Worm (Caenorhabditis elegans) whole organism, L4 larva: ENCODE results near the gene srf-3.

Source experiments
- D1046.2 ChIP-seq: fragments of 200-800 bp; sonication (Bioruptor generic); IDR thresholded peaks from 2 replicates; pipeline ENCODE4 v1.3.6; 2022; ENCODE audit warnings: missing genetic modification characterization, missing compliant biosample characterization
- F10B5.3 ChIP-seq: sonication (generic microtip); optimal IDR thresholded peaks from 2 replicates; lab custom pipeline; 2016; ENCODE audit warnings: mild to moderate bottlenecking, missing genetic modification characterization, missing compliant biosample characterization
- F26F4.8 ChIP-seq: fragments of 200-800 bp; sonication (Bioruptor generic); conservative IDR thresholded peaks from 2 replicates; pipeline ENCODE4 v1.3.6; 2022; ENCODE audit warnings: missing genetic modification characterization, missing compliant biosample characterization
- F44E2.7 ChIP-seq: fragments of 200-800 bp; sonication (Bioruptor generic); IDR thresholded peaks from 2 replicates; pipeline ENCODE4 v2.1.2; 2022; ENCODE audit warnings: missing genetic modification characterization, missing compliant biosample characterization
- R02D3.7 ChIP-seq: fragments of 150-350 bp; sonication (generic microtip); optimal IDR thresholded peaks from 3 replicates; lab custom pipeline; 2014; ENCODE audit warnings: missing biosample characterization, missing genetic modification characterization
- Y105C5A.15 ChIP-seq: fragments of 200-800 bp; sonication (Bioruptor generic); IDR thresholded peaks from 2 replicates; pipeline ENCODE4 v1.3.6; 2022; ENCODE audit warnings: missing genetic modification characterization, missing compliant biosample characterization
- Y75B8A.6 ChIP-seq: fragments of 200-800 bp; sonication (Bioruptor generic); IDR thresholded peaks from 2 replicates; pipeline ENCODE4 v1.3.6; 2022; ENCODE audit warnings: missing genetic modification reagents, missing genetic modification characterization, missing compliant biosample characterization
- aly-2 ChIP-seq: sonication (generic microtip); optimal IDR thresholded peaks from 2 replicates; lab custom pipeline; 2018; ENCODE audit warnings: missing biosample characterization, missing genetic modification characterization
- ama-1 ChIP-seq: fragments of 150-350 bp; optimal IDR thresholded peaks from 2 replicates; lab custom pipeline; 2014; ENCODE audit warnings: inconsistent platforms, mixed read lengths
- ceh-20 ChIP-seq: fragments of 200-800 bp; sonication (Bioruptor generic); IDR thresholded peaks from 2 replicates; pipeline ENCODE4 v1.3.6; 2022; ENCODE audit warnings: missing genetic modification reagents, missing genetic modification characterization, missing compliant biosample characterization
- ceh-28 ChIP-seq: fragments of 150-350 bp; optimal IDR thresholded peaks from 2 replicates; lab custom pipeline; 2014; ENCODE audit warnings: missing biosample characterization, missing genetic modification reagents, missing genetic modification characterization
- ceh-32 ChIP-seq: sonication (generic microtip); optimal IDR thresholded peaks from 2 replicates; lab custom pipeline; 2016; ENCODE audit warnings: mild to moderate bottlenecking, missing genetic modification characterization, missing compliant biosample characterization; ENCODE audit not compliant: poor library complexity
- daf-12 ChIP-seq: fragments of 150-350 bp; optimal IDR thresholded peaks from 2 replicates; lab custom pipeline; 2014; ENCODE audit warnings: missing biosample characterization, missing genetic modification reagents, missing genetic modification characterization
- daf-19 ChIP-seq: fragments of 200-800 bp; sonication (Bioruptor generic); conservative IDR thresholded peaks from 2 replicates; pipeline ENCODE4 v1.3.6; 2022; ENCODE audit warnings: missing genetic modification characterization, missing compliant biosample characterization
- daf-8 ChIP-seq: fragments of 200-800 bp; sonication (Bioruptor generic); IDR thresholded peaks from 2 replicates; pipeline ENCODE4 v1.3.6; 2022; ENCODE audit warnings: missing genetic modification characterization, missing compliant biosample characterization
- dmd-8 ChIP-seq: fragments of 200-800 bp; sonication (Bioruptor generic); IDR thresholded peaks from 2 replicates; pipeline ENCODE4 v1.3.6; 2022; ENCODE audit warnings: missing genetic modification characterization, missing compliant biosample characterization
- dpl-1 ChIP-seq: fragments of 150-350 bp; optimal IDR thresholded peaks from 2 replicates; lab custom pipeline; 2014; ENCODE audit warnings: missing biosample characterization, missing genetic modification reagents, missing genetic modification characterization
- duxl-1 ChIP-seq: sonication (generic microtip); optimal IDR thresholded peaks from 2 replicates; lab custom pipeline; 2016; ENCODE audit warnings: mild to moderate bottlenecking, missing genetic modification characterization, moderate library complexity, missing compliant biosample characterization; ENCODE audit not compliant: poor library complexity
- dve-1 ChIP-seq: sonication (generic microtip); optimal IDR thresholded peaks from 2 replicates; lab custom pipeline; 2017; ENCODE audit warnings: antibody characterized with exemption, mild to moderate bottlenecking, missing genetic modification characterization, missing compliant biosample characterization; ENCODE audit not compliant: insufficient read depth
- egl-27 ChIP-seq: sonication (generic microtip); optimal IDR thresholded peaks from 3 replicates; lab custom pipeline; 2017; ENCODE audit warnings: missing biosample characterization, missing genetic modification reagents, missing genetic modification characterization
- egl-43 ChIP-seq: fragments of 200-800 bp; sonication (Bioruptor generic); IDR thresholded peaks from 2 replicates; pipeline ENCODE4 v1.3.6; 2022; ENCODE audit warnings: missing genetic modification reagents, missing genetic modification characterization, missing compliant biosample characterization
- jun-1 ChIP-seq: fragments of 150-350 bp; optimal IDR thresholded peaks from 2 replicates; lab custom pipeline; 2014; ENCODE audit warnings: missing biosample characterization, missing genetic modification reagents, missing genetic modification characterization
- lim-7 ChIP-seq: fragments of 200-800 bp; sonication (Bioruptor generic); IDR thresholded peaks from 2 replicates; pipeline ENCODE4 v1.3.6; 2022; ENCODE audit warnings: missing genetic modification characterization, missing compliant biosample characterization
- lin-1 ChIP-seq: fragments of 200-800 bp; sonication (Bioruptor generic); IDR thresholded peaks from 2 replicates; pipeline ENCODE4 v1.3.6; 2022; ENCODE audit warnings: missing genetic modification reagents, missing genetic modification characterization, missing compliant biosample characterization
- lin-13 ChIP-seq: fragments of 150-350 bp; optimal IDR thresholded peaks from 2 replicates; lab custom pipeline; 2014; ENCODE audit warnings: missing biosample characterization, missing genetic modification reagents, missing genetic modification characterization
- lin-15B ChIP-seq: fragments of 150-350 bp; sonication (generic microtip); optimal IDR thresholded peaks from 3 replicates; lab custom pipeline; 2014; ENCODE audit warnings: missing biosample characterization, missing genetic modification characterization
- lin-29 ChIP-seq: fragments of 200-800 bp; sonication (Bioruptor generic); IDR thresholded peaks from 2 replicates; pipeline ENCODE4 v1.3.6; 2022; ENCODE audit warnings: missing genetic modification reagents, missing genetic modification characterization, missing compliant biosample characterization
- lin-39 ChIP-seq: fragments of 150-350 bp; optimal IDR thresholded peaks from 2 replicates; lab custom pipeline; 2014; ENCODE audit warnings: missing biosample characterization, missing genetic modification reagents, missing genetic modification characterization
- lsy-2 ChIP-seq, 2 experiments: fragments of 150-350 bp in 1 of 2; sonication (generic microtip) in 1 of 2; optimal IDR thresholded peaks; 2 replicates each; lab custom pipeline; 2014 to 2017; ENCODE audit warnings: missing biosample characterization in 2 of 2, missing genetic modification characterization in 2 of 2
- madf-5 ChIP-seq, 2 experiments: fragments of 200-800 bp; sonication (Bioruptor generic); IDR thresholded peaks; 2 replicates each; pipeline ENCODE4 v1.3.6; 2022; ENCODE audit warnings: missing compliant biosample characterization in 2 of 2, missing genetic modification characterization in 2 of 2
- mdl-1 ChIP-seq, 2 experiments: fragments of 150-350 bp in 1 of 2; sonication (generic microtip) in 1 of 2; optimal IDR thresholded peaks; 2 replicates each; lab custom pipeline; 2014 to 2017; ENCODE audit warnings: missing biosample characterization in 2 of 2, missing genetic modification characterization in 2 of 2
- mdt-29 ChIP-seq: fragments of 200-800 bp; sonication (Bioruptor generic); IDR thresholded peaks from 2 replicates; pipeline ENCODE4 v1.3.6; 2022; ENCODE audit warnings: missing genetic modification reagents, missing genetic modification characterization, missing compliant biosample characterization
- mep-1 ChIP-seq: fragments of 150-350 bp; sonication (generic microtip); optimal IDR thresholded peaks from 3 replicates; lab custom pipeline; 2014; ENCODE audit warnings: missing biosample characterization, missing genetic modification characterization
- mes-2 ChIP-seq: sonication (generic microtip); optimal IDR thresholded peaks from 2 replicates; lab custom pipeline; 2016; ENCODE audit warnings: missing genotype, mild to moderate bottlenecking, missing genetic modification characterization, missing compliant biosample characterization; ENCODE audit not compliant: poor library complexity, severe bottlenecking
- nhr-102 ChIP-seq: sonication (generic microtip); optimal IDR thresholded peaks from 2 replicates; lab custom pipeline; 2016; ENCODE audit warnings: mild to moderate bottlenecking, missing genetic modification characterization, moderate library complexity, missing compliant biosample characterization
- nhr-41 ChIP-seq: fragments of 200-800 bp; sonication (Bioruptor generic); IDR thresholded peaks from 2 replicates; pipeline ENCODE4 v1.3.6; 2022; ENCODE audit warnings: missing genetic modification reagents, missing genetic modification characterization, missing compliant biosample characterization
- nhr-48 ChIP-seq: sonication (generic microtip); optimal IDR thresholded peaks from 2 replicates; lab custom pipeline; 2016; ENCODE audit warnings: mild to moderate bottlenecking, missing genetic modification characterization, missing compliant biosample characterization
- nhr-6 ChIP-seq: fragments of 150-350 bp; optimal IDR thresholded peaks from 2 replicates; lab custom pipeline; 2014; ENCODE audit warnings: missing biosample characterization, missing genetic modification characterization
- pha-4 ChIP-seq, 2 experiments: fragments of 150-350 bp in 1 of 2; fragments of 200-800 bp in 1 of 2; sonication (Bioruptor generic) in 1 of 2; IDR thresholded peaks in 1 of 2; optimal IDR thresholded peaks in 1 of 2; 2 replicates each; pipeline versions ENCODE4 v1.3.6 to Lab custom; 2014 to 2022; ENCODE audit warnings: missing genetic modification characterization in 2 of 2, missing genetic modification reagents in 2 of 2, missing biosample characterization in 1 of 2, missing compliant biosample characterization in 1 of 2
- sdz-12 ChIP-seq: fragments of 200-800 bp; sonication (Bioruptor generic); optimal IDR thresholded peaks from 2 replicates; lab custom pipeline; 2018; ENCODE audit warnings: mild to moderate bottlenecking, missing genetic modification characterization, missing compliant biosample characterization
- set-16 ChIP-seq: fragments of 200-800 bp; sonication (Bioruptor generic); IDR thresholded peaks from 2 replicates; pipeline ENCODE4 v1.3.6; 2022; ENCODE audit warnings: missing genetic modification reagents, missing genetic modification characterization, missing compliant biosample characterization
- skn-1 ChIP-seq: fragments of 150-350 bp; optimal IDR thresholded peaks from 2 replicates; lab custom pipeline; 2014; ENCODE audit warnings: missing biosample characterization, missing genetic modification characterization
- spr-1 ChIP-seq: sonication (generic microtip); optimal IDR thresholded peaks from 2 replicates; lab custom pipeline; 2016; ENCODE audit warnings: mild to moderate bottlenecking, missing genetic modification characterization, missing compliant biosample characterization
- unc-130 ChIP-seq: sonication (generic microtip); optimal IDR thresholded peaks from 2 replicates; lab custom pipeline; 2016; ENCODE audit warnings: missing genetic modification reagents, missing genetic modification characterization, missing compliant biosample characterization
- unc-39 ChIP-seq: sonication (generic microtip); optimal IDR thresholded peaks from 2 replicates; lab custom pipeline; 2017; ENCODE audit warnings: missing biosample characterization, missing genetic modification characterization
- unc-62 ChIP-seq, 3 experiments: fragments of 150-350 bp in 1 of 3; sonication (generic microtip); optimal IDR thresholded peaks in 2 of 3; peaks in 1 of 3; 1 replicate in 1 of 3; 2 replicates in 2 of 3; lab custom pipeline; 2014 to 2017; ENCODE audit warnings: missing biosample characterization in 3 of 3, missing genetic modification characterization in 3 of 3, missing genetic modification reagents in 3 of 3, missing genotype in 1 of 3
- vab-7 ChIP-seq: fragments of 200-800 bp; sonication (Bioruptor generic); IDR thresholded peaks from 2 replicates; pipeline ENCODE4 v1.3.6; 2022; ENCODE audit warnings: missing genetic modification reagents, missing genetic modification characterization, missing compliant biosample characterization
- zfp-3 ChIP-seq: fragments of 200-800 bp; sonication (Bioruptor generic); conservative IDR thresholded peaks from 2 replicates; pipeline ENCODE4 v1.3.6; 2022; ENCODE audit warnings: missing genetic modification reagents, missing genetic modification characterization, missing compliant biosample characterization
- zip-11 ChIP-seq: fragments of 200-800 bp; sonication (Bioruptor generic); IDR thresholded peaks from 2 replicates; pipeline ENCODE4 v1.3.6; 2022; ENCODE audit warnings: missing genetic modification characterization, missing compliant biosample characterization
- zip-2 ChIP-seq: fragments of 150-350 bp; optimal IDR thresholded peaks from 2 replicates; lab custom pipeline; 2014; ENCODE audit warnings: missing biosample characterization, missing genetic modification characterization
- ztf-11 ChIP-seq: fragments of 150-350 bp; optimal IDR thresholded peaks from 2 replicates; lab custom pipeline; 2014; ENCODE audit warnings: missing biosample characterization, missing genetic modification characterization
- ztf-7 ChIP-seq: fragments of 150-350 bp; optimal IDR thresholded peaks from 2 replicates; lab custom pipeline; 2014; ENCODE audit warnings: missing biosample characterization, missing genetic modification characterization

Gene srf-3

DNA sequence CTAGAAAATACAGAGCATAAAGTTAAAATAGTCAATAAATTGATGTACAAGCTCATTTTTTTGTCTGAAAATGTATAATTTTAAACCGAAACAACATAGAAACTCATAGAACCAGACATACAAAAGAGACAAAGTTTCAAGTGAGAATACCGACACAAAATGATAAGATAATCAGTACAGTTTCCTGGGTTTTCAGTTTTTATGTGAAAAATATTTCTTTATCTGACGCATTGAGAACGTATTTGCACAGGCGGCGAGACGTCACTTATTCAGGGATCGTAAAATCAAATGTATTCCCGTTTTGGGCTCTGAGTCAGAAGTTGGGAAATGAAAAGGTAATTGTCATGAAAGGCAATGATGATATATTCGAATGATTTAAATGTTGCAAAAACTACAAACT, 41.1 kb downstream of the srf-3 start, which contains the start of gene K08D8.6:
Gene K08D8.6 (minus strand): TSS at position 64 of the 400 bp plus-strand sequence.
- TF ChIP-seq unc-39 (no peak), F26F4.8 (GFP tag; lab: Robert Waterston, UW) (no peak), egl-43 (no peak), unc-62 (GFP tag; optimal IDR thresholded peaks at IDR 0.05 in 1 of 2; lab: Kevin White, UChicago) (no peak), unc-62 (tag; optimal IDR thresholded peaks at IDR 0.05; lab: Kevin White, UChicago) (no peak), pha-4 (GFP tag; IDR thresholded peaks at IDR 0.05; lab: Robert Waterston, UW) (no peak), pha-4 (tag; optimal IDR thresholded peaks at IDR 0.05; lab: Kevin White, UChicago) (no peak), lsy-2 (tag; optimal IDR thresholded peaks at IDR 0.05; lab: Kevin White, UChicago) (no peak), lin-1 (peak; percentile 70), duxl-1 (tag; lab: Kevin White, UChicago) (no peak), set-16 (GFP tag; lab: Robert Waterston, UW) (no peak), F10B5.3 (tag; lab: Kevin White, UChicago) (no peak), ceh-32 (no peak), mdt-29 (GFP tag; lab: Robert Waterston, UW) (no peak), mdl-1 (tag; optimal IDR thresholded peaks at IDR 0.05; lab: Kevin White, UChicago) (no peak), dpl-1 (GFP tag; lab: Kevin White, UChicago) (no peak), D1046.2 (GFP tag; lab: Robert Waterston, UW) (no peak), F44E2.7 (GFP tag; lab: Robert Waterston, UW) (no peak), daf-8 (GFP tag; lab: Robert Waterston, UW) (no peak), zfp-3 (GFP tag; lab: Robert Waterston, UW) (no peak), lin-39 (tag; lab: Kevin White, UChicago) (no peak), jun-1 (tag; lab: Kevin White, UChicago) (no peak), vab-7 (no peak), ceh-28 (no peak), lim-7 (no peak), ztf-7 (tag; lab: Kevin White, UChicago) (no peak), R02D3.7 (tag; lab: Kevin White, UChicago) (no peak), nhr-41 (GFP tag; lab: Robert Waterston, UW) (no peak), nhr-48 (peak; percentile 73), daf-12 (tag; lab: Kevin White, UChicago) (no peak), mes-2 (peak; percentile 5), egl-27 (tag; lab: Kevin White, UChicago) (no peak), madf-5 (GFP tag; IDR thresholded peaks at IDR 0.05; lab: Robert Waterston, UW) (no peak), unc-130 (no peak), spr-1 (tag; lab: Kevin White, UChicago) (no peak), skn-1 (no peak), Y75B8A.6 (no peak), ama-1 (lab: Kevin White, UChicago) (no peak), nhr-102 (tag; lab: Kevin White, UChicago) (peak; percentile 14), mep-1 (tag; lab: Kevin White, UChicago) (no peak), zip-2 (tag; lab: Kevin White, UChicago) (no peak), dmd-8 (no peak), dve-1 (tag; lab: Kevin White, UChicago) (peak; percentile 40), Y105C5A.15 (GFP tag; lab: Robert Waterston, UW) (no peak), nhr-6 (tag; lab: Kevin White, UChicago) (no peak), zip-11 (GFP tag; lab: Robert Waterston, UW) (no peak), daf-19 (GFP tag; lab: Robert Waterston, UW) (no peak), lin-13 (GFP tag; lab: Kevin White, UChicago) (no peak), lin-15B (no peak), ceh-20 (GFP tag; lab: Robert Waterston, UW) (no peak), lin-29 (GFP tag; lab: Robert Waterston, UW) (no peak), sdz-12 (GFP tag; lab: Kevin White, UChicago) (no peak), ztf-11 (no peak), aly-2 (no peak)
